Worm (Caenorhabditis elegans) whole organism, L4 larva: ENCODE data around the gene tag-243.
A peak's percentile ranks its signal among the peaks of the same experiment; 100 is the strongest.

Source experiments
- D1046.2 ChIP-seq: fragments of 200-800 bp; sonication (Bioruptor generic); IDR thresholded peaks from 2 replicates; pipeline ENCODE4 v1.3.6; 2022; ENCODE audit warnings: missing genetic modification characterization, missing compliant biosample characterization
- F10B5.3 ChIP-seq: sonication (generic microtip); optimal IDR thresholded peaks from 2 replicates; lab custom pipeline; 2016; ENCODE audit warnings: mild to moderate bottlenecking, missing genetic modification characterization, missing compliant biosample characterization
- T26A8.4 ChIP-seq: fragments of 200-800 bp; sonication (Bioruptor generic); IDR thresholded peaks from 2 replicates; pipeline ENCODE4 v1.3.6; 2022; ENCODE audit warnings: missing genetic modification characterization, missing compliant biosample characterization
- Y105C5A.15 ChIP-seq: fragments of 200-800 bp; sonication (Bioruptor generic); IDR thresholded peaks from 2 replicates; pipeline ENCODE4 v1.3.6; 2022; ENCODE audit warnings: missing genetic modification characterization, missing compliant biosample characterization
- Y48G9A.11 ChIP-seq: fragments of 200-800 bp; sonication (Bioruptor generic); IDR thresholded peaks from 2 replicates; pipeline ENCODE4 v1.3.6; 2022; ENCODE audit warnings: missing genetic modification reagents, missing genetic modification characterization, missing compliant biosample characterization
- Y5F2A.4 ChIP-seq: fragments of 200-800 bp; sonication (Bioruptor generic); optimal IDR thresholded peaks from 2 replicates; lab custom pipeline; 2018; ENCODE audit warnings: mild to moderate bottlenecking, missing genetic modification characterization, missing compliant biosample characterization
- Y75B8A.6 ChIP-seq: fragments of 200-800 bp; sonication (Bioruptor generic); IDR thresholded peaks from 2 replicates; pipeline ENCODE4 v1.3.6; 2022; ENCODE audit warnings: missing genetic modification reagents, missing genetic modification characterization, missing compliant biosample characterization
- aly-2 ChIP-seq: sonication (generic microtip); optimal IDR thresholded peaks from 2 replicates; lab custom pipeline; 2018; ENCODE audit warnings: missing biosample characterization, missing genetic modification characterization
- arid-1 ChIP-seq: fragments of 200-800 bp; sonication (Bioruptor generic); conservative IDR thresholded peaks from 2 replicates; pipeline ENCODE4 v1.3.6; 2022; ENCODE audit warnings: missing genetic modification reagents, missing genetic modification characterization, missing compliant biosample characterization
- attf-4 ChIP-seq: sonication (generic microtip); optimal IDR thresholded peaks from 3 replicates; lab custom pipeline; 2017; ENCODE audit warnings: missing biosample characterization, missing genetic modification characterization
- ceh-32 ChIP-seq: sonication (generic microtip); optimal IDR thresholded peaks from 2 replicates; lab custom pipeline; 2016; ENCODE audit warnings: mild to moderate bottlenecking, missing genetic modification characterization, missing compliant biosample characterization; ENCODE audit not compliant: poor library complexity
- daf-16 ChIP-seq, 3 experiments: sonication (generic microtip); optimal IDR thresholded peaks; 2 replicates each; lab custom pipeline; 2016 to 2017; ENCODE audit warnings: missing genetic modification characterization in 3 of 3, missing genetic modification reagents in 3 of 3, mild to moderate bottlenecking in 2 of 3, missing compliant biosample characterization in 2 of 3, missing biosample characterization in 1 of 3, moderate library complexity in 1 of 3
- dmd-6 ChIP-seq: fragments of 200-800 bp; sonication (Bioruptor generic); IDR thresholded peaks from 2 replicates; pipeline ENCODE4 v1.3.6; 2022; ENCODE audit warnings: missing genetic modification reagents, missing genetic modification characterization, missing compliant biosample characterization
- dmd-8 ChIP-seq: fragments of 200-800 bp; sonication (Bioruptor generic); IDR thresholded peaks from 2 replicates; pipeline ENCODE4 v1.3.6; 2022; ENCODE audit warnings: missing genetic modification characterization, missing compliant biosample characterization
- dve-1 ChIP-seq: sonication (generic microtip); optimal IDR thresholded peaks from 2 replicates; lab custom pipeline; 2017; ENCODE audit warnings: antibody characterized with exemption, mild to moderate bottlenecking, missing genetic modification characterization, missing compliant biosample characterization; ENCODE audit not compliant: insufficient read depth
- egl-43 ChIP-seq: fragments of 200-800 bp; sonication (Bioruptor generic); IDR thresholded peaks from 2 replicates; pipeline ENCODE4 v1.3.6; 2022; ENCODE audit warnings: missing genetic modification reagents, missing genetic modification characterization, missing compliant biosample characterization
- fkh-10 ChIP-seq: fragments of 150-350 bp; optimal IDR thresholded peaks from 2 replicates; lab custom pipeline; 2014; ENCODE audit warnings: missing biosample characterization, missing genetic modification reagents, missing genetic modification characterization
- hif-1 ChIP-seq, 2 experiments: sonication (generic microtip); optimal IDR thresholded peaks; 2 replicates each; lab custom pipeline; 2016 to 2017; ENCODE audit warnings: missing compliant biosample characterization in 2 of 2, missing genetic modification characterization in 2 of 2, missing genetic modification reagents in 2 of 2, missing genotype in 2 of 2, mild to moderate bottlenecking in 1 of 2
- hmg-1.1 ChIP-seq: fragments of 200-800 bp; sonication (Bioruptor generic); IDR thresholded peaks from 2 replicates; pipeline ENCODE4 v1.3.6; 2022; ENCODE audit warnings: missing genetic modification reagents, missing genetic modification characterization, missing compliant biosample characterization
- lim-7 ChIP-seq: fragments of 200-800 bp; sonication (Bioruptor generic); IDR thresholded peaks from 2 replicates; pipeline ENCODE4 v1.3.6; 2022; ENCODE audit warnings: missing genetic modification characterization, missing compliant biosample characterization
- lin-1 ChIP-seq: fragments of 200-800 bp; sonication (Bioruptor generic); IDR thresholded peaks from 2 replicates; pipeline ENCODE4 v1.3.6; 2022; ENCODE audit warnings: missing genetic modification reagents, missing genetic modification characterization, missing compliant biosample characterization
- lin-13 ChIP-seq: fragments of 150-350 bp; optimal IDR thresholded peaks from 2 replicates; lab custom pipeline; 2014; ENCODE audit warnings: missing biosample characterization, missing genetic modification reagents, missing genetic modification characterization
- lin-15B ChIP-seq: fragments of 150-350 bp; sonication (generic microtip); optimal IDR thresholded peaks from 3 replicates; lab custom pipeline; 2014; ENCODE audit warnings: missing biosample characterization, missing genetic modification characterization
- madf-5 ChIP-seq, 2 experiments: fragments of 200-800 bp; sonication (Bioruptor generic); IDR thresholded peaks; 2 replicates each; pipeline ENCODE4 v1.3.6; 2022; ENCODE audit warnings: missing compliant biosample characterization in 2 of 2, missing genetic modification characterization in 2 of 2
- mdl-1 ChIP-seq, 2 experiments: fragments of 150-350 bp in 1 of 2; sonication (generic microtip) in 1 of 2; optimal IDR thresholded peaks; 2 replicates each; lab custom pipeline; 2014 to 2017; ENCODE audit warnings: missing biosample characterization in 2 of 2, missing genetic modification characterization in 2 of 2
- mep-1 ChIP-seq: fragments of 150-350 bp; sonication (generic microtip); optimal IDR thresholded peaks from 3 replicates; lab custom pipeline; 2014; ENCODE audit warnings: missing biosample characterization, missing genetic modification characterization
- mes-2 ChIP-seq: sonication (generic microtip); optimal IDR thresholded peaks from 2 replicates; lab custom pipeline; 2016; ENCODE audit warnings: missing genotype, mild to moderate bottlenecking, missing genetic modification characterization, missing compliant biosample characterization; ENCODE audit not compliant: poor library complexity, severe bottlenecking
- mxl-3 ChIP-seq: fragments of 200-800 bp; sonication (Bioruptor generic); optimal IDR thresholded peaks from 2 replicates; lab custom pipeline; 2018; ENCODE audit warnings: mild to moderate bottlenecking, missing genetic modification characterization, missing compliant biosample characterization
- nhr-102 ChIP-seq: sonication (generic microtip); optimal IDR thresholded peaks from 2 replicates; lab custom pipeline; 2016; ENCODE audit warnings: mild to moderate bottlenecking, missing genetic modification characterization, moderate library complexity, missing compliant biosample characterization
- nhr-25 ChIP-seq: sonication (generic microtip); optimal IDR thresholded peaks from 2 replicates; lab custom pipeline; 2017; ENCODE audit warnings: missing genetic modification characterization, mild to moderate bottlenecking, missing compliant biosample characterization, antibody characterized with exemption, moderate library complexity, borderline replicate concordance; ENCODE audit not compliant: insufficient read depth
- nhr-28 ChIP-seq: fragments of 150-350 bp; optimal IDR thresholded peaks from 2 replicates; lab custom pipeline; 2014; ENCODE audit warnings: missing biosample characterization, missing genetic modification characterization
- nhr-42 ChIP-seq: fragments of 200-800 bp; sonication (Bioruptor generic); IDR thresholded peaks from 2 replicates; pipeline ENCODE4 v1.3.6; 2022; ENCODE audit warnings: missing genetic modification characterization, missing compliant biosample characterization
- nhr-6 ChIP-seq: fragments of 150-350 bp; optimal IDR thresholded peaks from 2 replicates; lab custom pipeline; 2014; ENCODE audit warnings: missing biosample characterization, missing genetic modification characterization
- pqm-1 ChIP-seq: sonication (generic microtip); optimal IDR thresholded peaks from 2 replicates; lab custom pipeline; 2017; ENCODE audit warnings: missing biosample characterization, missing genetic modification characterization
- saeg-2 ChIP-seq: fragments of 200-800 bp; sonication (Bioruptor generic); IDR thresholded peaks from 2 replicates; pipeline ENCODE4 v1.3.6; 2022; ENCODE audit warnings: missing genetic modification reagents, missing genetic modification characterization, missing compliant biosample characterization
- set-16 ChIP-seq: fragments of 200-800 bp; sonication (Bioruptor generic); IDR thresholded peaks from 2 replicates; pipeline ENCODE4 v1.3.6; 2022; ENCODE audit warnings: missing genetic modification reagents, missing genetic modification characterization, missing compliant biosample characterization
- spr-1 ChIP-seq: sonication (generic microtip); optimal IDR thresholded peaks from 2 replicates; lab custom pipeline; 2016; ENCODE audit warnings: mild to moderate bottlenecking, missing genetic modification characterization, missing compliant biosample characterization
- spr-3 ChIP-seq: fragments of 200-800 bp; sonication (Bioruptor generic); optimal IDR thresholded peaks from 2 replicates; lab custom pipeline; 2018; ENCODE audit warnings: mild to moderate bottlenecking, missing genetic modification characterization, missing compliant biosample characterization
- unc-39 ChIP-seq: sonication (generic microtip); optimal IDR thresholded peaks from 2 replicates; lab custom pipeline; 2017; ENCODE audit warnings: missing biosample characterization, missing genetic modification characterization
- unc-62 ChIP-seq, 3 experiments: fragments of 150-350 bp in 1 of 3; sonication (generic microtip); optimal IDR thresholded peaks in 2 of 3; peaks in 1 of 3; 1 replicate in 1 of 3; 2 replicates in 2 of 3; lab custom pipeline; 2014 to 2017; ENCODE audit warnings: missing biosample characterization in 3 of 3, missing genetic modification characterization in 3 of 3, missing genetic modification reagents in 3 of 3, missing genotype in 1 of 3
- vab-7 ChIP-seq: fragments of 200-800 bp; sonication (Bioruptor generic); IDR thresholded peaks from 2 replicates; pipeline ENCODE4 v1.3.6; 2022; ENCODE audit warnings: missing genetic modification reagents, missing genetic modification characterization, missing compliant biosample characterization
- zag-1 ChIP-seq: fragments of 150-350 bp; optimal IDR thresholded peaks from 2 replicates; lab custom pipeline; 2014; ENCODE audit warnings: missing biosample characterization, missing genetic modification characterization

Gene tag-243

DNA sequence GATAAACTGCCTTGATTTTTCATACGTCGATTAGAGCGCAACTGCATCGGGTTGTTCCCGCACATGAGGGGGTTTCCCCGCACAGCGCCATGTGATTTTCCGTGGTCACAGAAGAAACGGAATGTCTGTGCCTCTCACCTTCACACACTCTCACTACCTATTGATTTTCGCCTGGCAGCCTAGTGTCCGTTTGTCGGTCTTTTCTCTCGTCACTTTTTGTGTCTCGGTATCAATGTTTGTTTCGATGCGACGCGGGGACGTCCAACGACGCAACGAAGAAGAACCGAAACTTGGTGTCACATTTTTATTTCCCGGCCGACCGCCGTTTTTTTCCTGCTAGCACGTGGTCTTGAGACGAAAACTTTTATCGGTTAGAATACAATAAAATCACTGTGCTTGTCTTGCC lies 38.9 kb downstream of the tag-243 start (continued):
- TF ChIP-seq daf-16 (GFP tag; optimal IDR thresholded peaks at IDR 0.05; lab: Kevin White, UChicago), result peak; percentile 54 to 75
- TF ChIP-seq daf-16 (tag; optimal IDR thresholded peaks at IDR 0.05; lab: Kevin White, UChicago), result peak; percentile 77
- peak; percentile 86 for TF ChIP-seq hmg-1.1
- no peak for TF ChIP-seq aly-2
- peak; percentile 91 for TF ChIP-seq lin-13
- no peak for TF ChIP-seq egl-43 (GFP tag; lab: Robert Waterston, UW)
- TF ChIP-seq nhr-6 (tag; lab: Kevin White, UChicago), result peak; percentile 93
- peak; percentile 39 for TF ChIP-seq pqm-1 (tag; lab: Kevin White, UChicago)
- TF ChIP-seq spr-1 (tag; lab: Kevin White, UChicago), result peak; percentile 78
- peak in 1 of 2 experiments; percentile 99 for TF ChIP-seq unc-62 (GFP tag; optimal IDR thresholded peaks at IDR 0.05 in 1 of 2; lab: Kevin White, UChicago)
- no peak for TF ChIP-seq unc-62 (tag; optimal IDR thresholded peaks at IDR 0.05; lab: Kevin White, UChicago)
- TF ChIP-seq spr-3, result no peak
- no peak for TF ChIP-seq madf-5 (GFP tag; IDR thresholded peaks at IDR 0.05; lab: Robert Waterston, UW)
- TF ChIP-seq dmd-8 (GFP tag; lab: Robert Waterston, UW), result no peak

- TF ChIP-seq pqm-1 (tag; lab: Kevin White, UChicago) (peak; percentile 53), dmd-6 (GFP tag; lab: Robert Waterston, UW) (peak; percentile 65), nhr-28 (peak; percentile 15), dve-1 (tag; lab: Kevin White, UChicago) (peak; percentile 5), zag-1 (tag; lab: Kevin White, UChicago) (no peak), mdl-1 (tag; optimal IDR thresholded peaks at IDR 0.05; lab: Kevin White, UChicago) (peak in 1 of 2 experiments; percentile 1), fkh-10 (GFP tag; lab: Kevin White, UChicago) (no peak), lin-1 (0 out of 2 replicates have a peak, but pooled peaks have one; percentile 49), daf-16 (GFP tag; optimal IDR thresholded peaks at IDR 0.05; lab: Kevin White, UChicago) (no peak), daf-16 (tag; optimal IDR thresholded peaks at IDR 0.05; lab: Kevin White, UChicago) (peak; percentile 22)
Measured at ce11 chrIII:4647878-4648277, 40.4 kb downstream of the tag-243 start, which contains the start of gene T23F11.6. TSS of gene T23F11.6 (minus strand) at chrIII:4647922.

ce11 chrIII:4647341-4647740 lies 40.9 kb downstream of the tag-243 start:
- TF ChIP-seq mep-1, result no peak
- no peak for TF ChIP-seq egl-43 (GFP tag; lab: Robert Waterston, UW)
- TF ChIP-seq Y105C5A.15 (GFP tag; lab: Robert Waterston, UW), result no peak
- no peak for TF ChIP-seq lim-7
- TF ChIP-seq unc-39, result no peak
- TF ChIP-seq nhr-25 (tag; lab: Kevin White, UChicago), result no peak
- TF ChIP-seq dmd-8 (GFP tag; lab: Robert Waterston, UW), result no peak
- no peak for TF ChIP-seq Y75B8A.6 (GFP tag; lab: Robert Waterston, UW)
- TF ChIP-seq F10B5.3 (tag; lab: Kevin White, UChicago), result no peak
- no peak for TF ChIP-seq mes-2 (tag; lab: Kevin White, UChicago)
- no peak for TF ChIP-seq zag-1 (tag; lab: Kevin White, UChicago)
- no peak for TF ChIP-seq nhr-102 (tag; lab: Kevin White, UChicago)
- no peak for TF ChIP-seq ceh-32 (tag; lab: Kevin White, UChicago)
- no peak for TF ChIP-seq vab-7
- TF ChIP-seq saeg-2, result no peak

ce11 chrIII:4646246-4646645 lies 42.0 kb downstream of the tag-243 start, which contains the start of gene pqn-29:
TSS of gene pqn-29 (minus strand) at chrIII:4646346.
- TF ChIP-seq egl-43 (GFP tag; lab: Robert Waterston, UW) (no peak), arid-1 (GFP tag; lab: Robert Waterston, UW) (no peak), mep-1 (no peak), F10B5.3 (tag; lab: Kevin White, UChicago) (no peak), mxl-3 (GFP tag; lab: Kevin White, UChicago) (no peak), set-16 (GFP tag; lab: Robert Waterston, UW) (no peak), Y48G9A.11 (GFP tag; lab: Robert Waterston, UW) (no peak), lin-15B (no peak), hif-1 (tag; optimal IDR thresholded peaks at IDR 0.05; lab: Kevin White, UChicago) (no peak), attf-4 (tag; lab: Kevin White, UChicago) (no peak), D1046.2 (no peak), nhr-42 (GFP tag; lab: Robert Waterston, UW) (no peak), T26A8.4 (GFP tag; lab: Robert Waterston, UW) (no peak), Y5F2A.4 (no peak)
